Fruit fly (Drosophila melanogaster) S2 (cell line): ENCODE data around the gene squ.
A peak's percentile ranks its signal among the peaks of the same experiment; 100 is the strongest.

Source experiments
- CG8478 ChIP-seq: fragments of >200 bp; optimal IDR thresholded peaks from 2 replicates; lab custom pipeline; 2018
- CTCF ChIP-seq, 2 experiments: fragments of >200 bp; optimal IDR thresholded peaks; 2 replicates each; lab custom pipeline; 2018

DNA sequence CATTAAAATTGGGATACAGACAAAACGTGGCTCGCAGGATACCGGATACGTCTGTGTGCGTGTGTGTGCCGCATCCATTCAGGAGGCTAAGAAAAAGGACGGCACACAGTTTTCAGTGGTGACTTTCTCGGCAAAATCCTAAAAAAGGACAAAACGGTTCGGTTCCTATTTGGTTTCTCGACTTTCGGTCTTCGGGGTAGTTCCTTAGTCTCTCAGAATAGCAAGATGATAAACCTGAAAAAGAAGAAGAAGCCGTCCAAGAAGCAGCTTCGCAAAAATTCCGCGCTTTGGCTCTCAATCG is 5.7 kb downstream of the squ start:
- TF ChIP-seq CG8478 (no peak), CTCF (optimal IDR thresholded peaks at IDR 0.05; lab: Kevin White, UChicago) (peak in 1 of 2 experiments; percentile 18)
